Worm (Caenorhabditis elegans) whole organism, young adult: Measurements from ENCODE around the gene drap-1.

Experiments used
- B0035.1 ChIP-seq: sonication (generic microtip); optimal IDR thresholded peaks from 2 replicates; lab custom pipeline; 2016; ENCODE audit warnings: missing genetic modification characterization, mild to moderate bottlenecking, missing compliant biosample characterization, missing genotype, missing genetic modification reagents
- Y53F4B.3 ChIP-seq: fragments of 200-800 bp; sonication (Bioruptor generic); IDR thresholded peaks from 2 replicates; pipeline ENCODE4 v1.3.6; 2022; ENCODE audit warnings: missing genetic modification reagents, missing genetic modification characterization, missing compliant biosample characterization
- ama-1 ChIP-seq, 3 experiments: fragments of 150-350 bp in 1 of 3; sonication (generic microtip) in 2 of 3; optimal IDR thresholded peaks; 2 replicates each; lab custom pipeline; 2014 to 2018; ENCODE audit warnings: missing biosample characterization in 2 of 3, missing genetic modification characterization in 2 of 3, missing genetic modification reagents in 2 of 3
- egl-18 ChIP-seq: fragments of 200-800 bp; sonication (Bioruptor generic); IDR thresholded peaks from 2 replicates; pipeline ENCODE4 v1.3.6; 2022; ENCODE audit warnings: missing genetic modification reagents, missing genetic modification characterization, missing compliant biosample characterization
- hmg-20 ChIP-seq: fragments of 200-800 bp; sonication (Bioruptor generic); IDR thresholded peaks from 2 replicates; pipeline ENCODE4 v1.3.6; 2022; ENCODE audit warnings: missing genetic modification reagents, missing genetic modification characterization, missing compliant biosample characterization
- pha-4 ChIP-seq: fragments of 150-350 bp; sonication (generic microtip); optimal IDR thresholded peaks from 2 replicates; lab custom pipeline; 2014; ENCODE audit warnings: missing biosample characterization, missing genetic modification reagents, missing genetic modification characterization
- snpc-4 ChIP-seq, 5 experiments: fragments of 150-350 bp in 1 of 5; sonication (generic microtip) in 4 of 5; optimal IDR thresholded peaks; 2 replicates each; lab custom pipeline; 2014 to 2018; ENCODE audit warnings: missing genetic modification characterization in 5 of 5, missing biosample characterization in 3 of 5, antibody characterized with exemption in 2 of 5, mild to moderate bottlenecking in 2 of 5, missing compliant biosample characterization in 2 of 5, missing genotype in 2 of 5, moderate library complexity in 2 of 5, missing genetic modification reagents in 1 of 5
- sptf-2 ChIP-seq: fragments of 200-800 bp; sonication (Bioruptor generic); optimal IDR thresholded peaks from 2 replicates; lab custom pipeline; 2018; ENCODE audit warnings: mild to moderate bottlenecking, missing genetic modification characterization, missing compliant biosample characterization
- ztf-22 ChIP-seq: fragments of 200-800 bp; sonication (Bioruptor generic); optimal IDR thresholded peaks from 2 replicates; lab custom pipeline; 2018; ENCODE audit warnings: mild to moderate bottlenecking, missing genetic modification characterization, moderate library complexity, missing compliant biosample characterization

- TF ChIP-seq snpc-4 (GFP tag; optimal IDR thresholded peaks at IDR 0.05; lab: Kevin White, UChicago), result no peak
- no peak for TF ChIP-seq snpc-4 (tag; optimal IDR thresholded peaks at IDR 0.05; lab: Kevin White, UChicago)
- TF ChIP-seq ztf-22 (GFP tag; lab: Kevin White, UChicago), result no peak
- no peak for TF ChIP-seq sptf-2 (GFP tag; lab: Kevin White, UChicago)
- TF ChIP-seq pha-4 (tag; lab: Kevin White, UChicago), result no peak
- TF ChIP-seq B0035.1 (tag; lab: Kevin White, UChicago), result no peak
- no peak for TF ChIP-seq hmg-20 (GFP tag; lab: Robert Waterston, UW)
- no peak for TF ChIP-seq Y53F4B.3 (GFP tag; lab: Robert Waterston, UW)
- no peak for TF ChIP-seq egl-18 (GFP tag; lab: Robert Waterston, UW)
- no peak for TF ChIP-seq ama-1 (optimal IDR thresholded peaks at IDR 0.05; lab: Kevin White, UChicago)
- TF ChIP-seq ama-1 (GFP tag; optimal IDR thresholded peaks at IDR 0.05; lab: Kevin White, UChicago), result no peak
Measured at ce11 chrV:9725719-9726118, 4.2 kb upstream of the drap-1 start.
